Fruit fly (Drosophila melanogaster) Kc167 (cell line): Measurements from ENCODE around the gene CG10553.

ENCODE experiments used
- h ChIP-seq: fragments of >200 bp; optimal IDR thresholded peaks from 3 replicates; lab custom pipeline; 2018; ENCODE audit warnings: missing external identifiers
- psq ChIP-seq: fragments of >200 bp; optimal IDR thresholded peaks from 2 replicates; lab custom pipeline; 2017; ENCODE audit warnings: missing external identifiers
- ttk ChIP-seq: sonication (Bioruptor generic); optimal IDR thresholded peaks from 2 replicates; lab custom pipeline; 2017; ENCODE audit warnings: missing external identifiers

DNA sequence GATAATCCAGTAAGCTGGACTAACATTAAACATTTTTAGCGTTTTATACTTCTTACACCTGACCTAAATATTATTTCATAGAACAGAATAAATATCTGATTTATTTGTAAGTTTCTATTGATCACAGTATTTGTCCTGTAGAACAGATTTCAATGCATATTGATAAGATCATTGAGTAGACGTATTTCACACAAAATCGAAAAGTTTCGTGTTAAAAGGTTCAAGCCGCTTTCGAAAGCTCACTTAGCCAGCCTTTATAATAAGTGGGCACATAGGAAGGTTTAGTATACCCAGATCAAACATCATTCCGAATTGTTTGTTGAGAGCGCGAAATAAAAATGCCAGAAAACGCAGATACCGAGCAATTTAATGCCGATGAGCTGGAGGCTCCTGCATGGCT is 28.3 kb downstream of the CG10553 start, which contains the start of gene CG11893:
- no peak for TF ChIP-seq psq
- no peak for TF ChIP-seq ttk (lab: Kevin White, UChicago)
- no peak for TF ChIP-seq h (lab: Kevin White, UChicago)
